Fruit fly (Drosophila melanogaster) whole organism, prepupa: ENCODE measurements around the gene CG6481.
A peak's percentile ranks its signal among the peaks of the same experiment; 100 is the strongest.

Source experiments
- Blimp-1 ChIP-seq: fragments of 200-800 bp; sonication (Bioruptor generic); optimal IDR thresholded peaks from 3 replicates; lab custom pipeline; 2017; ENCODE audit warnings: missing biosample characterization, missing genetic modification characterization, mild to moderate bottlenecking, moderate library complexity, missing genetic modification reagents
- CG10631 ChIP-seq: fragments of 200-800 bp; sonication (Bioruptor generic); optimal IDR thresholded peaks from 2 replicates; lab custom pipeline; 2016; ENCODE audit warnings: missing biosample characterization, missing genetic modification characterization
- CG10669 ChIP-seq: fragments of 200-800 bp; sonication (Bioruptor generic); optimal IDR thresholded peaks from 3 replicates; lab custom pipeline; 2018; ENCODE audit warnings: missing biosample characterization, mild to moderate bottlenecking, missing genetic modification characterization, moderate library complexity
- CG11762 ChIP-seq: fragments of 200-800 bp; sonication (Bioruptor generic); optimal IDR thresholded peaks from 3 replicates; lab custom pipeline; 2016; ENCODE audit warnings: missing biosample characterization, missing genetic modification characterization; ENCODE audit not compliant: insufficient read depth
- CG11902 ChIP-seq: fragments of 200-800 bp; sonication (Bioruptor generic); optimal IDR thresholded peaks from 3 replicates; lab custom pipeline; 2016; ENCODE audit warnings: missing biosample characterization, missing genetic modification characterization
- CG15336 ChIP-seq: fragments of 200-800 bp; sonication (Bioruptor generic); IDR thresholded peaks from 2 replicates; pipeline ENCODE4 v1.3.6; 2022; ENCODE audit warnings: missing biosample characterization, missing genetic modification characterization
- CG16779 ChIP-seq: fragments of 200-800 bp; sonication (Bioruptor generic); optimal IDR thresholded peaks from 3 replicates; lab custom pipeline; 2017; ENCODE audit warnings: missing biosample characterization, mild to moderate bottlenecking, missing genetic modification characterization
- CG3032 ChIP-seq: fragments of 200-800 bp; optimal IDR thresholded peaks from 2 replicates; lab custom pipeline; 2019; ENCODE audit warnings: missing biosample characterization, mild to moderate bottlenecking, missing genetic modification characterization, moderate library complexity
- CG31627 ChIP-seq: fragments of 200-800 bp; sonication (Bioruptor generic); optimal IDR thresholded peaks from 3 replicates; lab custom pipeline; 2016; ENCODE audit warnings: missing biosample characterization, missing genetic modification characterization
- CG34406 ChIP-seq: fragments of 200-800 bp; sonication (Bioruptor generic); optimal IDR thresholded peaks from 3 replicates; lab custom pipeline; 2016; ENCODE audit warnings: missing biosample characterization, missing genetic modification characterization
- CG3919 ChIP-seq: fragments of 200-800 bp; sonication (Bioruptor generic); optimal IDR thresholded peaks from 3 replicates; lab custom pipeline; 2016; ENCODE audit warnings: missing biosample characterization, missing genetic modification characterization
- CG6163 ChIP-seq: fragments of 200-800 bp; sonication (Bioruptor generic); IDR thresholded peaks from 3 replicates; pipeline ENCODE4 v1.3.6; 2022; ENCODE audit warnings: missing biosample characterization, missing genetic modification characterization
- CG6276 ChIP-seq: fragments of 200-800 bp; sonication (Bioruptor generic); optimal IDR thresholded peaks from 2 replicates; lab custom pipeline; 2017; ENCODE audit warnings: missing biosample characterization, mild to moderate bottlenecking, missing genetic modification characterization
- CG6792 ChIP-seq: fragments of 200-800 bp; sonication (Bioruptor generic); optimal IDR thresholded peaks from 3 replicates; lab custom pipeline; 2016; ENCODE audit warnings: missing biosample characterization, missing genetic modification characterization
- CG6808 ChIP-seq: fragments of 200-800 bp; sonication (Bioruptor generic); optimal IDR thresholded peaks from 3 replicates; lab custom pipeline; 2017; ENCODE audit warnings: missing biosample characterization, missing genetic modification characterization, mild to moderate bottlenecking, moderate library complexity, missing genetic modification reagents
- CG6854 ChIP-seq: fragments of 200-800 bp; sonication (Bioruptor generic); optimal IDR thresholded peaks from 2 replicates; lab custom pipeline; 2017; ENCODE audit warnings: missing biosample characterization, mild to moderate bottlenecking, missing genetic modification characterization
- CG8119 ChIP-seq: fragments of 200-800 bp; sonication (Bioruptor generic); IDR thresholded peaks from 3 replicates; pipeline ENCODE4 v1.3.6; 2022; ENCODE audit warnings: missing biosample characterization, missing genetic modification characterization
- CG8319 ChIP-seq: fragments of 200-800 bp; sonication (Bioruptor generic); optimal IDR thresholded peaks from 3 replicates; lab custom pipeline; 2016; ENCODE audit warnings: missing biosample characterization, missing genetic modification characterization
- CG8632 ChIP-seq: fragments of 200-800 bp; sonication (Bioruptor generic); optimal IDR thresholded peaks from 3 replicates; lab custom pipeline; 2016; ENCODE audit warnings: missing biosample characterization, missing genetic modification characterization
- CG9139 ChIP-seq: fragments of 200-800 bp; sonication (Bioruptor generic); optimal IDR thresholded peaks from 3 replicates; lab custom pipeline; 2017; ENCODE audit warnings: missing biosample characterization, mild to moderate bottlenecking, missing genetic modification characterization
- Eip75B ChIP-seq: fragments of 200-800 bp; sonication (Bioruptor generic); optimal IDR thresholded peaks from 3 replicates; lab custom pipeline; 2016; ENCODE audit warnings: missing biosample characterization, missing genetic modification characterization
- Eip78C ChIP-seq: fragments of 200-800 bp; sonication (Bioruptor generic); peaks from one replicate; lab custom pipeline; 2016; ENCODE audit warnings: missing biosample characterization, missing genetic modification characterization
- Eip93F ChIP-seq: fragments of 200-800 bp; sonication (Bioruptor generic); optimal IDR thresholded peaks from 2 replicates; lab custom pipeline; 2016; ENCODE audit warnings: missing biosample characterization, mild to moderate bottlenecking, missing genetic modification characterization
- Ets21C ChIP-seq: fragments of 200-800 bp; sonication (Bioruptor generic); optimal IDR thresholded peaks from 3 replicates; lab custom pipeline; 2016; ENCODE audit warnings: missing biosample characterization, missing genetic modification characterization
- Ets96B ChIP-seq: fragments of 200-800 bp; optimal IDR thresholded peaks from 2 replicates; lab custom pipeline; 2019; ENCODE audit warnings: missing biosample characterization, mild to moderate bottlenecking, missing genetic modification characterization, moderate library complexity
- Hr38 ChIP-seq: sonication (Bioruptor generic); optimal IDR thresholded peaks from 2 replicates; lab custom pipeline; 2016; ENCODE audit warnings: missing biosample characterization, missing genetic modification characterization
- Hr39 ChIP-seq: fragments of 200-800 bp; sonication (Bioruptor generic); optimal IDR thresholded peaks from 2 replicates; lab custom pipeline; 2016; ENCODE audit warnings: missing biosample characterization, missing genetic modification characterization
- Hr4 ChIP-seq: fragments of 200-800 bp; sonication (Bioruptor generic); optimal IDR thresholded peaks from 3 replicates; lab custom pipeline; 2016; ENCODE audit warnings: missing biosample characterization, missing genetic modification characterization
- Lpt ChIP-seq: fragments of 200-800 bp; sonication (Bioruptor generic); optimal IDR thresholded peaks from 3 replicates; lab custom pipeline; 2016; ENCODE audit warnings: missing biosample characterization, missing genetic modification characterization
- OdsH ChIP-seq: fragments of 200-800 bp; sonication (Bioruptor generic); optimal IDR thresholded peaks from 3 replicates; lab custom pipeline; 2016; ENCODE audit warnings: missing biosample characterization, missing genetic modification characterization
- Smox ChIP-seq: fragments of 200-800 bp; sonication (Bioruptor generic); optimal IDR thresholded peaks from 3 replicates; lab custom pipeline; 2016; ENCODE audit warnings: missing biosample characterization, missing genetic modification characterization
- Sox102F ChIP-seq: fragments of 200-800 bp; sonication (Bioruptor generic); optimal IDR thresholded peaks from 2 replicates; lab custom pipeline; 2016; ENCODE audit warnings: missing biosample characterization, mild to moderate bottlenecking, missing genetic modification characterization
- Sox14 ChIP-seq: fragments of 200-800 bp; sonication (Bioruptor generic); optimal IDR thresholded peaks from 3 replicates; lab custom pipeline; 2016; ENCODE audit warnings: missing biosample characterization, missing genetic modification characterization
- Sox15 ChIP-seq: fragments of 200-800 bp; sonication (Bioruptor generic); optimal IDR thresholded peaks from 3 replicates; lab custom pipeline; 2016; ENCODE audit warnings: missing biosample characterization, missing genetic modification characterization
- acj6 ChIP-seq: fragments of 200-800 bp; sonication (Bioruptor generic); optimal IDR thresholded peaks from 3 replicates; lab custom pipeline; 2016; ENCODE audit warnings: missing biosample characterization, missing genetic modification characterization
- cyc ChIP-seq: fragments of 200-800 bp; sonication (Bioruptor generic); optimal IDR thresholded peaks from 3 replicates; lab custom pipeline; 2016; ENCODE audit warnings: missing biosample characterization, missing genetic modification characterization
- dac ChIP-seq: fragments of 200-800 bp; sonication (Bioruptor generic); optimal IDR thresholded peaks from 2 replicates; lab custom pipeline; 2017; ENCODE audit warnings: missing biosample characterization, mild to moderate bottlenecking, missing genetic modification characterization
- eg ChIP-seq: fragments of 200-800 bp; sonication (Bioruptor generic); IDR thresholded peaks from 3 replicates; pipeline ENCODE4 v1.3.6; 2022; ENCODE audit warnings: missing biosample characterization, missing genetic modification characterization
- esn ChIP-seq: fragments of 200-800 bp; sonication (Bioruptor generic); optimal IDR thresholded peaks from 2 replicates; lab custom pipeline; 2016; ENCODE audit warnings: missing biosample characterization, mild to moderate bottlenecking, missing genetic modification characterization, moderate library complexity
- fd59A ChIP-seq: fragments of 200-800 bp; sonication (Bioruptor generic); optimal IDR thresholded peaks from 2 replicates; lab custom pipeline; 2017; ENCODE audit warnings: missing biosample characterization, mild to moderate bottlenecking, missing genetic modification characterization, missing genetic modification reagents
- lz ChIP-seq: fragments of 200-800 bp; sonication (Bioruptor generic); optimal IDR thresholded peaks from 3 replicates; lab custom pipeline; 2016; ENCODE audit warnings: missing biosample characterization, missing genetic modification characterization
- pdm3 ChIP-seq: fragments of 200-800 bp; sonication (Bioruptor generic); optimal IDR thresholded peaks from 3 replicates; lab custom pipeline; 2016; ENCODE audit warnings: missing biosample characterization, missing genetic modification characterization
- salr ChIP-seq, 2 experiments: fragments of 200-800 bp; sonication (Bioruptor generic); optimal IDR thresholded peaks; 3 replicates each; lab custom pipeline; 2016 to 2018; ENCODE audit warnings: missing biosample characterization in 2 of 2, missing genetic modification characterization in 2 of 2, mild to moderate bottlenecking in 1 of 2
- spab ChIP-seq: fragments of 200-800 bp; sonication (Bioruptor generic); optimal IDR thresholded peaks from 2 replicates; lab custom pipeline; 2017; ENCODE audit warnings: missing biosample characterization, mild to moderate bottlenecking, missing genetic modification characterization, missing genetic modification reagents
- ss ChIP-seq, 2 experiments: fragments of 200-800 bp; sonication (Bioruptor generic); optimal IDR thresholded peaks; 2 replicates in 1 of 2; 3 replicates in 1 of 2; lab custom pipeline; 2017 to 2018; ENCODE audit warnings: mild to moderate bottlenecking in 2 of 2, missing biosample characterization in 2 of 2, missing genetic modification characterization in 2 of 2, moderate library complexity in 1 of 2
- svp ChIP-seq: fragments of 200-800 bp; sonication (Bioruptor generic); peaks from one replicate; lab custom pipeline; 2016; ENCODE audit warnings: missing biosample characterization, missing genetic modification characterization
- topi ChIP-seq: fragments of 200-800 bp; sonication (Bioruptor generic); optimal IDR thresholded peaks from 3 replicates; lab custom pipeline; 2016; ENCODE audit warnings: missing biosample characterization, missing genetic modification characterization
- vri ChIP-seq: fragments of 200-800 bp; sonication (Bioruptor generic); optimal IDR thresholded peaks from 3 replicates; lab custom pipeline; 2016; ENCODE audit warnings: missing biosample characterization, mild to moderate bottlenecking, missing genetic modification characterization

Gene CG6481

DNA sequence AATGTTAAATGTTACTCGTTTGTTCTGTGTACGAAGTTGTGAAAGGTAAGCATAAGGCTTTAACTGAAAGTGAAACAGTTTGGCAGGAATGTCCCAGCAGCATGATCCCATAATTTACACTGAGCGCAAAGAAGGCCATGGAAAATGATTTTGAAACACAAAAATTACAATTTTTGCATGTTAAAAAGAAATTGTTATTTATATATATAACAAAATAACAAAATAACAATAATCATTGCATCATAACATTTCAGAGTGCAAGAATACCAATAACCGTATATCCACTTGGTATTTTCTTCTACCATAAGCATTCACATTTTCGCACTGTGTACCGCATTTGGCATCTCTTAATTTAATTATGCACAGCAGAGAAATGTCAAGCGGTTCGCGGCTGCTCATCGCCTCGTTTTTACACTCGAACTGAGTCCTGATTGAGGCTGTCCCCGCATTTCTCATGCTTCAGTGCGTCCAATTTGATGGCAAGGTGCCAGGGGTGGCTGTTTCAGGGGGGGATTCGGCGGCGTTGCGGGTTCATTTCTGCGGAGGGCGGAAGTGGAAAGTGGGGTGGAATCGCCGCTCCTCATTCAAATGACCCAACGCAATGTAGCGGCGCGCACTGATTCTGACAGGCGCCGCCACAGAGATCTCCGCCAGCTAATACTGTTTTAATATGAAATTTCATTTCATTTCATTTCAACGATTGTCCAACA is at the start of gene CG6481:
CG6481 (minus strand) TSS at position 51 of the 710 bp plus-strand sequence.
- TF ChIP-seq CG3919 (GFP tag; lab: Kevin White, UChicago) (no peak), Eip78C (GFP tag; lab: Kevin White, UChicago) (peak; percentile 56), eg (GFP tag; lab: Robert Waterston, UW) (0 out of 3 replicates have a peak, but pooled peaks have one; percentile 16), CG10631 (GFP tag; lab: Kevin White, UChicago) (no peak)

DNA sequence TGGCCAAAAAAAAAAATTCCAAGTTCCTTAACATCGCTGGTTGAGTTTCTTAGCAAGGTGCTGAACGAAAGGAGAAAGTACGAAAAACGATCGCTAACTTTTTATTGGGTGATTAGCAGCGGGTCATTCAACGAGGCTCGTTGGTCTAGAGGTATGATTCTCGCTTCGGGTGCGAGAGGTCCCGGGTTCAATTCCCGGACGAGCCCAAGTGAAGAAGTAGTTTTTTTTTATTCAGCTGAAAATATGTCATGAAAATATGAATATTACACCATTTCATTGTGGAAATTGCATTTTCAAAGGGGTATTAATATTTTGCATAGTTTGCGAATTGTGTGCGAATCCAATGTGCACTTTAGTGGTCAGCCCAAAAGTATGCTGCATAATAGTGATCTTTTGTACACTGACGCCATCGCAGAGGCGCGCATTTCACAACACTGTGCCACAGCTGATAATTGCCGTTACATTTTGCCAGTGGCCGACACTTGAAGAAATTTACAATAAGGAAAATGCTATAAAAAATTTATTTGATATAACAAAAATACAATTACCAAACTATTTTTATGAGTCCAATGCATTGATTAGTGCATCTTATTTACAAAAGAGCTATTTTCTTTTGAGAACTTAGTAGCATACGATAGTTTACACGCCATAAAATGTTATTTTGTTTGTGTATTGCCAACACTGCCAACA is 43.5 kb upstream of the CG6481 start:
- TF ChIP-seq Hr4 (GFP tag; lab: Kevin White, UChicago) (peak; percentile 41), CG11762 (no peak), CG8119 (GFP tag; lab: Robert Waterston, UW) (peak; percentile 60), Hr38 (no peak), topi (GFP tag; lab: Kevin White, UChicago) (peak; percentile 36), CG6808 (GFP tag; lab: Kevin White, UChicago) (peak; percentile 84), Blimp-1 (GFP tag; lab: Kevin White, UChicago) (no peak), vri (GFP tag; lab: Kevin White, UChicago) (peak; percentile 8), fd59A (GFP tag; lab: Kevin White, UChicago) (no peak), spab (GFP tag; lab: Kevin White, UChicago) (no peak), CG15336 (GFP tag; lab: Robert Waterston, UW) (peak; percentile 68), CG10669 (GFP tag; lab: Kevin White, UChicago) (peak; percentile 24), Sox15 (GFP tag; lab: Kevin White, UChicago) (no peak), salr (GFP tag; optimal IDR thresholded peaks at IDR 0.05; lab: Kevin White, UChicago) (no peak), CG31627 (GFP tag; lab: Kevin White, UChicago) (peak; percentile 18), CG16779 (tag; lab: Kevin White, UChicago) (no peak), Lpt (no peak), CG3032 (tag; lab: Kevin White, UChicago) (peak; percentile 12), cyc (GFP tag; lab: Kevin White, UChicago) (peak; percentile 6), dac (GFP tag; lab: Kevin White, UChicago) (no peak), Ets96B (tag; lab: Kevin White, UChicago) (peak; percentile 18), esn (GFP tag; lab: Kevin White, UChicago) (peak; percentile 35), Eip93F (GFP tag; lab: Kevin White, UChicago) (no peak), ss (GFP tag; optimal IDR thresholded peaks at IDR 0.05; lab: Kevin White, UChicago) (no peak), CG6792 (GFP tag; lab: Kevin White, UChicago) (no peak), CG8632 (GFP tag; lab: Kevin White, UChicago) (no peak), Sox102F (GFP tag; lab: Kevin White, UChicago) (peak; percentile 6), Hr39 (GFP tag; lab: Kevin White, UChicago) (peak; percentile 10), eg (GFP tag; lab: Robert Waterston, UW) (peak; percentile 70), lz (GFP tag; lab: Kevin White, UChicago) (peak; percentile 6), CG9139 (GFP tag; lab: Kevin White, UChicago) (no peak), CG8319 (no peak), Smox (GFP tag; lab: Kevin White, UChicago) (no peak), acj6 (GFP tag; lab: Kevin White, UChicago) (peak; percentile 29), CG6276 (GFP tag; lab: Kevin White, UChicago) (no peak), pdm3 (GFP tag; lab: Kevin White, UChicago) (peak; percentile 19), Eip75B (no peak), CG34406 (GFP tag; lab: Kevin White, UChicago) (no peak), Ets21C (GFP tag; lab: Kevin White, UChicago) (no peak), CG6163 (GFP tag; lab: Robert Waterston, UW) (peak; percentile 70), CG6854 (GFP tag; lab: Kevin White, UChicago) (no peak), Sox14 (GFP tag; lab: Kevin White, UChicago) (peak; percentile 13), OdsH (GFP tag; lab: Kevin White, UChicago) (peak; percentile 2), svp (GFP tag; lab: Kevin White, UChicago) (peak; percentile 74), CG11902 (no peak)
